Fruit fly (Drosophila melanogaster) Kc167 (cell line): ENCODE measurements around the gene CG34288.
A peak's percentile ranks its signal among the peaks of the same experiment; 100 is the strongest.

Source experiments
- Myc ChIP-seq: fragments of >200 bp; optimal IDR thresholded peaks from 2 replicates; lab custom pipeline; 2017; ENCODE audit warnings: missing external identifiers
- Sin3A ChIP-seq: fragments of >200 bp; optimal IDR thresholded peaks from 2 replicates; lab custom pipeline; 2018; ENCODE audit warnings: missing external identifiers
- h ChIP-seq: fragments of >200 bp; optimal IDR thresholded peaks from 3 replicates; lab custom pipeline; 2018; ENCODE audit warnings: missing external identifiers
- insv ChIP-seq: fragments of >200 bp; optimal IDR thresholded peaks from 3 replicates; lab custom pipeline; 2018; ENCODE audit warnings: missing external identifiers
- psq ChIP-seq: fragments of >200 bp; optimal IDR thresholded peaks from 2 replicates; lab custom pipeline; 2017; ENCODE audit warnings: missing external identifiers
- ttk ChIP-seq: sonication (Bioruptor generic); optimal IDR thresholded peaks from 2 replicates; lab custom pipeline; 2017; ENCODE audit warnings: missing external identifiers

The CG34288 gene

DNA sequence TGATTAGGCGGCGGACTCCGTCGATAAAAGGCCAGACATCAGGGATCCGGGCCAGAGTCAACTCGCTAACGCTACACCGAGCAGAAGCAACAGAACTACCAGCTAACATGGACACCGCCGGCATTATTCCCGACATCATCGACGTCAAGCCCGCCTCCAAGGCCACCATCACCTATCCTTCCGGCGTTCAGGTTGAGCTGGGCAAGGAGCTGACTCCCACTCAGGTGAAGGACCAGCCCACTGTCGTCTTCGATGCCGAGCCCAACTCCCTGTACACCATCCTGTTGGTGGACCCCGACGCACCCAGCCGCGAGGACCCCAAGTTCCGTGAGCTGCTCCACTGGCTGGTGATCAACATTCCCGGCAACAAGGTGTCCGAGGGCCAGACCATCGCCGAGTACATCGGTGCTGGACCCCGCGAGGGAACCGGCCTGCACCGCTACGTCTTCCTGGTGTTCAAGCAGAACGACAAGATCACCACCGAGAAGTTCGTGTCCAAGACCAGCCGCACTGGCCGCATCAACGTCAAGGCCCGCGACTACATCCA is 19.0 kb upstream of the CG34288 start, which contains the start of gene Pebp1:
Gene Pebp1, plus strand, starts transcription at position 51 of the 547 bp plus-strand sequence.
- TF ChIP-seq psq (lab: Kevin White, UChicago) (no peak), insv (lab: Kevin White, UChicago) (no peak), Sin3A (lab: Kevin White, UChicago) (no peak), h (lab: Kevin White, UChicago) (no peak), ttk (no peak), Myc (lab: Kevin White, UChicago) (no peak)

DNA sequence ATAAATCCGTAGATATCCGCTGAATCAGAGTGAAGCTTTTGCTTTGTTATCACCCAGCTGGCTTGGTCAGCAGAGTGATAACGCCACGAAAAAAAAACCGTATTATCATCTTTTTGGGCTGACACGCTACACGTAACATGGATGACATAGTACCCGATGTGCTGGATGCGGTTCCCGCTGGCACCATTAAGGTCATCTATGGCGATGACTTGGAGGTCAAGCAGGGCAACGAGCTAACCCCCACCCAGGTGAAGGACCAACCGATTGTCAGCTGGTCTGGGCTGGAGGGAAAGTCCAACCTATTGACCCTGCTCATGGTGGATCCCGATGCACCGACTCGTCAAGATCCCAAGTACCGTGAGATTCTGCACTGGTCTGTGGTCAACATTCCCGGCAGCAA is 18.1 kb upstream of the CG34288 start:
- TF ChIP-seq ttk (no peak), Myc (lab: Kevin White, UChicago) (no peak), Sin3A (lab: Kevin White, UChicago) (no peak)

dm6 chr3R:22464611-22465113 is 17.6 kb upstream of the CG34288 start, which contains the start of gene CG7054:
Gene CG7054, plus strand, starts transcription at chr3R:22464985.
- TF ChIP-seq Myc (lab: Kevin White, UChicago), result no peak

DNA sequence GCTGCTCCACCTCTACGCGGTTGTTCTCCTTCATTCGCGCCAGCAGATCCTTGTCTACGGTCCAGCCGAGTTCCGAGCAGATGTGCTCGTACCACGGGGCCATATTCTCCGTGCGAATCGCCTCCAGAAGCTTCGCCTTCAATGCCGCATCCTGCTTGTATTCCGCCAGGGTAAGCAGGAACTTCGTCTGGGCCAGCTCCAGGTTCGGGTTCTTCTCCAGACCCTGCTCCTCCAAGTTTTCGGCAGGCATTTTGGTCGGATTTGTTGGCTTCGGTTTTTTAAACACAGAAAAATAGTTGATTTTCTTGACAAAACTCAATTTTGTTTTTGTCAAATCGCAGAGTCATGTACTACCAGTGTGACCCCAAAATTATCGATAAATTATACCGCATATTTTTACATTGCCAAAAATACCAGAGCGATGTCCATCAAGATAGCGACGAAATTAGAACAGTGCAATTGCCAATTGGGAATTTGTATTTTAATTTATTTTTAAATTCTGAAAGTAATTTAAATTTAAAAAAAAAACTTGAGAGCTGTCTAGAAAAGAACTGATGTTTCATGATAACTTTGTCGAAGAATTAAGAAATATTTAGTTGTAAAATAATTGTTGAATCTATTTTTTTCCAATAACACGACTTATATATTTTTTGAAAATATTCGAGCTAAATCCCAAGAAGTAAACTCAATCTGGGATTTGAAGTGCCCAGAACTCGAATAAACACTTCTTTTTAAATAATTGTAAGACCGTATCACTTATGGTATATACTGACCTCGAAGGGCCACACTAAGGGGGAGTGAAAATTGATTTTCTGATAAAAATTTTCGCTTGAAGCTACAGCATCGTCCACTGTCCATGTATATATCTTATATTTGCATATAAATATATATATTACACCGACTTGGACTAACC is 14.9 kb upstream of the CG34288 start, which contains the start of the genes Rpn7 and AP-2mu:
Gene Rpn7, minus strand, starts transcription at position 382 of the 913 bp plus-strand sequence.
Gene AP-2mu, plus strand, starts transcription at position 783 of the 913 bp plus-strand sequence.
- TF ChIP-seq Myc (lab: Kevin White, UChicago), result no peak
- no peak for TF ChIP-seq h (lab: Kevin White, UChicago)
- TF ChIP-seq insv (lab: Kevin White, UChicago), result no peak
- no peak for TF ChIP-seq ttk
- TF ChIP-seq Sin3A (lab: Kevin White, UChicago), result no peak
- TF ChIP-seq psq (lab: Kevin White, UChicago), result no peak

DNA sequence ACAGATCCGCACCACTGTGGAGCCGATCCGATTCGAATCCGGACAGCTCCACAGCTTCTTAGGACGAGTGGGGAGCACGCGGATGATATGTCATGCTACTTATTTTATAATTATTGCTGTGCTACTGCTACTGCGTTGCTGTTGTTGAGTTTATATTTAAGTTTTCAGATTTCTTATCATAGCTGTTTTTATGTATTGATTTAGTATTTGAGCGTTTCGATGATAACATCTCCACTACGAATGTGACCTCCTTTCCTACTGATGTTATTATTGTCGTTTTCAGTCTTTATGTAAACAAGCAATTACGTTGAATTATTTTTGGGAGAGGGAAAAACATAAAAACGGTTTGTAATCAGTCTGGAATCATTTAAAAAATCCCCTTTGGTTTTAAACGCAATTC is 8.9 kb upstream of the CG34288 start:
- TF ChIP-seq insv (lab: Kevin White, UChicago) (no peak), psq (lab: Kevin White, UChicago) (no peak), Myc (lab: Kevin White, UChicago) (no peak), Sin3A (lab: Kevin White, UChicago) (no peak), ttk (no peak), h (lab: Kevin White, UChicago) (no peak)

- no peak for TF ChIP-seq h (lab: Kevin White, UChicago)
- TF ChIP-seq psq (lab: Kevin White, UChicago), result no peak
- TF ChIP-seq ttk, result no peak
- no peak for TF ChIP-seq insv (lab: Kevin White, UChicago)
- TF ChIP-seq Myc (lab: Kevin White, UChicago), result no peak
- no peak for TF ChIP-seq Sin3A (lab: Kevin White, UChicago)
Measured at dm6 chr3R:22455335-22455985, 8.4 kb upstream of the CG34288 start.

- no peak for TF ChIP-seq Sin3A (lab: Kevin White, UChicago)
- TF ChIP-seq psq (lab: Kevin White, UChicago), result no peak
- no peak for TF ChIP-seq ttk
- no peak for TF ChIP-seq h (lab: Kevin White, UChicago)
- TF ChIP-seq Myc (lab: Kevin White, UChicago), result no peak
- no peak for TF ChIP-seq insv (lab: Kevin White, UChicago)
Measured at dm6 chr3R:22454397-22455334, 7.6 kb upstream of the CG34288 start.

DNA sequence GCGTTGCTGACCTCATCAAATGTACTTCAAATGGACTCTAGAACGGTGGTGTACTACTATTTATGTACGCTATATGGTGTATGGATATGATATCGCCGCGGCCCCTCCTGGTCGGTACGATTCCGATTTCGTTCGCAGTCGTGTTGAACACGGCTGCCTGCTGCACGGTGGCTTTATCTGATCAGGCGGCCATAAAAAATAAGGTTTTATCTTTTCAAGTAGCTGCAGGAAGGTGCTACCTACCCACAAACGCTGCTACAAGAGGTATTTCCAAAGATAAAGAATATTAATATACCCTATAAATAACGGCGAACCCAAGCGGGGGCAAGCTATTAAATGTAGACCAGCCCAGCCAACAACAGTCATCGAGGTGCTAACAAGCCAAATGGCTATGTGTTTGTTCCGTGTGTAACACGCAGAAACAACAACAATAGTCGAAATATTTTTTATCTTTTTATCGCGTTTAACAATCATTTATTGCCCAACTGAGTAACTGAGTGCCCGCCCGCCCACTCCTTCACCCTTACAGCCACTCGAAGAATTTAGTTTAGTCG is 2.9 kb upstream of the CG34288 start:
- no peak for TF ChIP-seq insv (lab: Kevin White, UChicago)
- no peak for TF ChIP-seq h (lab: Kevin White, UChicago)
- TF ChIP-seq psq (lab: Kevin White, UChicago), result no peak
- TF ChIP-seq Myc (lab: Kevin White, UChicago), result no peak
- TF ChIP-seq Sin3A (lab: Kevin White, UChicago), result no peak

dm6 chr3R:22447874-22448254 is 801 bp upstream of the CG34288 start, which contains the start of gene CG34376:
Gene CG34376, plus strand, starts transcription at chr3R:22448099.
- TF ChIP-seq psq (lab: Kevin White, UChicago) (peak; percentile 39), Sin3A (lab: Kevin White, UChicago) (no peak)

DNA sequence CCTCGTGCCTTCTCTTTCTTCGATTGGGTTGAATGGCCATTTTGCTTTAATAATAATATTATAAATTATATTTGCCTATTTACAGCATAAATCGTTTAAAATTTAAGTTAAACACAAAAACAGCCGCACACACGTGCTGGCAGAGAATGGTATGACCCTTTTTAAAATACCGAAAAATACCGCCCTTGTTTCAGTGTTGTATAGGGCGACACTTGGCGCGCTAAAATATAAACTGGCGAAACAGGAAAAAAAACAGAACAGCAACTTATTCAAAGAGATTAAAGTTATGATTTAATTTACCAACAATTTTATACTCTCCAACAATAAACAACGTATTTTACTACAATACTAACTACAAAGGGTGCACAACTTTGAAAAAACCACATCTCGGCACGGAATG is 570 bp downstream of the CG34288 start, which contains the start of gene CG12499:
Gene CG12499, minus strand, starts transcription at position 95 of the 400 bp plus-strand sequence.
- TF ChIP-seq Sin3A (lab: Kevin White, UChicago) (no peak), h (lab: Kevin White, UChicago) (no peak), insv (lab: Kevin White, UChicago) (no peak), psq (lab: Kevin White, UChicago) (no peak), Myc (lab: Kevin White, UChicago) (no peak), ttk (no peak)
